Fruit fly (Drosophila melanogaster) Kc167 (cell line): ENCODE results near the gene Ost48.

Experiments used
- Myc ChIP-seq: fragments of >200 bp; optimal IDR thresholded peaks from 2 replicates; lab custom pipeline; 2017; ENCODE audit warnings: missing external identifiers
- Sin3A ChIP-seq: fragments of >200 bp; optimal IDR thresholded peaks from 2 replicates; lab custom pipeline; 2018; ENCODE audit warnings: missing external identifiers
- h ChIP-seq: fragments of >200 bp; optimal IDR thresholded peaks from 3 replicates; lab custom pipeline; 2018; ENCODE audit warnings: missing external identifiers
- insv ChIP-seq: fragments of >200 bp; optimal IDR thresholded peaks from 3 replicates; lab custom pipeline; 2018; ENCODE audit warnings: missing external identifiers
- psq ChIP-seq: fragments of >200 bp; optimal IDR thresholded peaks from 2 replicates; lab custom pipeline; 2017; ENCODE audit warnings: missing external identifiers
- ttk ChIP-seq: sonication (Bioruptor generic); optimal IDR thresholded peaks from 2 replicates; lab custom pipeline; 2017; ENCODE audit warnings: missing external identifiers

The Ost48 gene

dm6 chrX:9127264-9128011, 30.9 kb downstream of the Ost48 start:
- TF ChIP-seq insv (no peak), Sin3A (lab: Kevin White, UChicago) (no peak), Myc (lab: Kevin White, UChicago) (no peak), h (no peak), psq (lab: Kevin White, UChicago) (no peak)

dm6 chrX:9122492-9122891, 35.8 kb downstream of the Ost48 start:
- TF ChIP-seq Sin3A (lab: Kevin White, UChicago), result no peak
- no peak for TF ChIP-seq insv
- TF ChIP-seq h, result no peak
- TF ChIP-seq psq (lab: Kevin White, UChicago), result no peak
- no peak for TF ChIP-seq Myc (lab: Kevin White, UChicago)
- TF ChIP-seq ttk (lab: Kevin White, UChicago), result no peak

- TF ChIP-seq Sin3A (lab: Kevin White, UChicago), result no peak
- no peak for TF ChIP-seq psq (lab: Kevin White, UChicago)
Measured at dm6 chrX:9120828-9121754, 37.2 kb downstream of the Ost48 start.

dm6 chrX:9119671-9120364, 38.5 kb downstream of the Ost48 start:
- TF ChIP-seq Sin3A (lab: Kevin White, UChicago) (no peak), Myc (lab: Kevin White, UChicago) (no peak), ttk (lab: Kevin White, UChicago) (no peak), h (no peak)

- TF ChIP-seq insv, result no peak
- TF ChIP-seq Sin3A (lab: Kevin White, UChicago), result no peak
- no peak for TF ChIP-seq h
- TF ChIP-seq psq (lab: Kevin White, UChicago), result no peak
- no peak for TF ChIP-seq Myc (lab: Kevin White, UChicago)
- TF ChIP-seq ttk (lab: Kevin White, UChicago), result no peak
Measured at dm6 chrX:9118961-9119633, 39.2 kb downstream of the Ost48 start.

dm6 chrX:9117831-9118230, 40.5 kb downstream of the Ost48 start:
- TF ChIP-seq psq (lab: Kevin White, UChicago) (no peak), h (no peak), insv (no peak), Sin3A (lab: Kevin White, UChicago) (no peak), ttk (lab: Kevin White, UChicago) (no peak), Myc (lab: Kevin White, UChicago) (no peak)

dm6 chrX:9110155-9110909, 48.0 kb downstream of the Ost48 start:
- no peak for TF ChIP-seq Sin3A (lab: Kevin White, UChicago)
- no peak for TF ChIP-seq ttk (lab: Kevin White, UChicago)
- no peak for TF ChIP-seq h
- TF ChIP-seq Myc (lab: Kevin White, UChicago), result no peak
- TF ChIP-seq psq (lab: Kevin White, UChicago), result no peak
- no peak for TF ChIP-seq insv

dm6 chrX:9109072-9109844, 49.1 kb downstream of the Ost48 start:
- TF ChIP-seq Myc (lab: Kevin White, UChicago) (no peak), h (no peak), Sin3A (lab: Kevin White, UChicago) (no peak), insv (no peak), ttk (lab: Kevin White, UChicago) (no peak), psq (lab: Kevin White, UChicago) (no peak)

- TF ChIP-seq Sin3A (lab: Kevin White, UChicago) (no peak), insv (no peak), psq (lab: Kevin White, UChicago) (no peak), Myc (lab: Kevin White, UChicago) (no peak), ttk (lab: Kevin White, UChicago) (no peak), h (no peak)
Measured at dm6 chrX:9108387-9108786, 49.9 kb downstream of the Ost48 start, which contains the start of gene AP-1gamma. AP-1gamma (plus strand) TSS chrX:9108691.
